Fruit fly (Drosophila melanogaster): Measurements from ENCODE around the gene Pglym87.

DNA sequence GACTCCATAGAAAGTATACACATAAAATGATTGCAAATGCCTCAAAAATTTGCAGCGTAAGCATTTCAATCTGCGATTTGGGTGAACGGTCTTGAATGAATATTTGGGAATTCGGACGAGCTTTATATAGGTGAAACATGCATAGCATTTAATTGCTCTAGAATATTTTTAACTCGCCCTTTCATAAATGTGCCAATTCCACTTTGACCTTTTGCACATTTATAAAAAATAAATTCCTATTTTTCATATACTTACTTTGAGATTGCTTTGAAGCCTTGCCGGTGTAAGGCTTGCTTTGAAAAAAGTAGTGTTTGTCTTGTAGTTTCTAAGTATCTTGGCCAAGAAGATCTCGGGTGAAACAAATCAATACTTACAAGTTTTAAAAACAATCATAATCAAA lies 2.1 kb upstream of the Pglym87 start, which contains the start of gene Cyp313a5:
- TF ChIP-seq usp (GFP tag; optimal IDR thresholded peaks at IDR 0.05) (no peak), jim (GFP tag; optimal IDR thresholded peaks at IDR 0.05) (no peak), h (GFP tag; optimal IDR thresholded peaks at IDR 0.05) (no peak)
